Fruit fly (Drosophila melanogaster): ENCODE results near the gene CG5151.

CG5151 gene

dm6 chr3L:16165356-16166168 is 1.1 kb upstream of the CG5151 start (continued):
- peak; percentile 16 for TF ChIP-seq ewg (GFP tag; optimal IDR thresholded peaks at IDR 0.05)
- peak; percentile 78 for TF ChIP-seq slbo (GFP tag; IDR thresholded peaks at IDR 0.05)
- TF ChIP-seq CG11093 (GFP tag; IDR thresholded peaks at IDR 0.05), result no peak
- TF ChIP-seq inv (GFP tag; IDR thresholded peaks at IDR 0.05; ENCODE audit: partially characterized antibody), result no peak
- no peak for TF ChIP-seq kah (GFP tag; optimal IDR thresholded peaks at IDR 0.05)
- TF ChIP-seq CG7271 (tag; optimal IDR thresholded peaks at IDR 0.05), result no peak
- TF ChIP-seq CG18619 (GFP tag; optimal IDR thresholded peaks at IDR 0.05), result peak; percentile 22
- TF ChIP-seq CG17186 (GFP tag; optimal IDR thresholded peaks at IDR 0.05), result no peak
- no peak for TF ChIP-seq pb (GFP tag; optimal IDR thresholded peaks at IDR 0.05)
- no peak for TF ChIP-seq Doc3 (GFP tag; IDR thresholded peaks at IDR 0.05; ENCODE audit: partially characterized antibody)
- no peak for TF ChIP-seq CG30431 (GFP tag; optimal IDR thresholded peaks at IDR 0.05)
- TF ChIP-seq CG10431 (GFP tag; optimal IDR thresholded peaks at IDR 0.05), result no peak
- TF ChIP-seq seq (GFP tag; IDR thresholded peaks at IDR 0.05), result no peak
- peak; percentile 65 for TF ChIP-seq CG17361 (GFP tag; IDR thresholded peaks at IDR 0.05)
- TF ChIP-seq CG12391 (tag; optimal IDR thresholded peaks at IDR 0.05), result peak; percentile 25
- no peak for TF ChIP-seq ase (GFP tag; IDR thresholded peaks at IDR 0.05)
- TF ChIP-seq CG7839 (tag; optimal IDR thresholded peaks at IDR 0.05), result peak; percentile 53
- 0 out of 2 replicates have a peak, but pooled peaks have one; percentile 23 for TF ChIP-seq tna (GFP tag; IDR thresholded peaks at IDR 0.05; ENCODE audit: partially characterized antibody)
- no peak for TF ChIP-seq CG4707 (GFP tag; optimal IDR thresholded peaks at IDR 0.05)
- TF ChIP-seq CG7372 (GFP tag; IDR thresholded peaks at IDR 0.05), result no peak
- TF ChIP-seq CG7745 (tag; optimal IDR thresholded peaks at IDR 0.05), result no peak
- peak; percentile 41 for TF ChIP-seq bcd (GFP tag; optimal IDR thresholded peaks at IDR 0.05)
- no peak for TF ChIP-seq CG3407 (GFP tag; optimal IDR thresholded peaks at IDR 0.05)
- TF ChIP-seq sim (GFP tag; IDR thresholded peaks at IDR 0.05), result no peak
- TF ChIP-seq pzg (GFP tag; optimal IDR thresholded peaks at IDR 0.05), result no peak
- TF ChIP-seq CG4282 (GFP tag; optimal IDR thresholded peaks at IDR 0.05), result no peak
- TF ChIP-seq Hand (GFP tag; optimal IDR thresholded peaks at IDR 0.05), result no peak
- no peak; the same call in 1 of the 2 replicates for TF ChIP-seq CG14441 (GFP tag; IDR thresholded peaks at IDR 0.05)
- no peak for TF ChIP-seq salm (tag; optimal IDR thresholded peaks at IDR 0.05)
- no peak for TF ChIP-seq Mes4 (GFP tag; optimal IDR thresholded peaks at IDR 0.05)
- no peak for TF ChIP-seq NC2α (GFP tag; optimal IDR thresholded peaks at IDR 0.05)
- peak in 1 of 2 experiments; percentile 61 for TF ChIP-seq Hr51 (GFP tag; optimal IDR thresholded peaks at IDR 0.05)
- TF ChIP-seq CG10959 (GFP tag; IDR thresholded peaks at IDR 0.05), result no peak
- peak; percentile 31 for TF ChIP-seq CG9215 (GFP tag; IDR thresholded peaks at IDR 0.05)
- peak; percentile 66 for TF ChIP-seq tio (GFP tag; optimal IDR thresholded peaks at IDR 0.05)
- TF ChIP-seq H15 (GFP tag; IDR thresholded peaks at IDR 0.05), result no peak
- no peak for TF ChIP-seq CG5180 (GFP tag; optimal IDR thresholded peaks at IDR 0.05)
- no peak; the same call in 2 of the 3 replicates for TF ChIP-seq B-H1 (GFP tag; IDR thresholded peaks at IDR 0.05)
- TF ChIP-seq CG3847 (GFP tag; IDR thresholded peaks at IDR 0.05), result peak; percentile 56
- TF ChIP-seq CG31365 (tag; optimal IDR thresholded peaks at IDR 0.05), result no peak
- TF ChIP-seq Atf3 (GFP tag; optimal IDR thresholded peaks at IDR 0.05), result no peak
- no peak for TF ChIP-seq onecut (GFP tag; IDR thresholded peaks at IDR 0.05)
- no peak for TF ChIP-seq CG10654 (GFP tag; optimal IDR thresholded peaks at IDR 0.05)
- TF ChIP-seq gfzf (GFP tag; optimal IDR thresholded peaks at IDR 0.05), result no peak
- TF ChIP-seq CG4617 (GFP tag; optimal IDR thresholded peaks at IDR 0.05; ENCODE audit: borderline replicate concordance), result no peak
- no peak for TF ChIP-seq Sin3A (optimal IDR thresholded peaks at IDR 0.05)
- no peak for TF ChIP-seq CG15479 (GFP tag; optimal IDR thresholded peaks at IDR 0.05)
- TF ChIP-seq dmrt11E (tag; optimal IDR thresholded peaks at IDR 0.05), result no peak
- no peak for TF ChIP-seq Dad (GFP tag; optimal IDR thresholded peaks at IDR 0.05)
